Fruit fly (Drosophila melanogaster): ENCODE data around the gene bru2.

The bru2 gene

dm6 chr2L:12343634-12344269 is at the start of gene bru2, which contains the start of gene CG43813:
Gene bru2, plus strand, starts transcription at chr2L:12344219.
Gene CG43813, minus strand, starts transcription at chr2L:12344266.
- TF ChIP-seq CG15710 (tag; optimal IDR thresholded peaks at IDR 0.05) (no peak), CG8301 (tag; optimal IDR thresholded peaks at IDR 0.05) (no peak), CG8159 (tag; optimal IDR thresholded peaks at IDR 0.05) (no peak), CG12605 (GFP tag; IDR thresholded peaks at IDR 0.05) (no peak), Pif1A (GFP tag; optimal IDR thresholded peaks at IDR 0.05) (no peak), Snoo (tag; optimal IDR thresholded peaks at IDR 0.05) (no peak), CG14655 (GFP tag; optimal IDR thresholded peaks at IDR 0.05) (no peak), fd96Ca (GFP tag; IDR thresholded peaks at IDR 0.05) (no peak), CG32121 (GFP tag; IDR thresholded peaks at IDR 0.05) (no peak), EcR (GFP tag; optimal IDR thresholded peaks at IDR 0.05) (no peak), CG13204 (GFP tag; optimal IDR thresholded peaks at IDR 0.05) (no peak), CG9948 (tag; optimal IDR thresholded peaks at IDR 0.05) (no peak), gl (tag; optimal IDR thresholded peaks at IDR 0.05) (no peak), D1 (tag; optimal IDR thresholded peaks at IDR 0.05) (no peak), Pif1B (GFP tag; optimal IDR thresholded peaks at IDR 0.05) (no peak), CG34367 (tag; optimal IDR thresholded peaks at IDR 0.05) (no peak)

- TF ChIP-seq Ets98B (GFP tag; IDR thresholded peaks at IDR 0.05) = no peak
- TF ChIP-seq CG15710 (tag; optimal IDR thresholded peaks at IDR 0.05) = no peak
- TF ChIP-seq CG9948 (tag; optimal IDR thresholded peaks at IDR 0.05) = no peak
- no peak for TF ChIP-seq CG8301 (tag; optimal IDR thresholded peaks at IDR 0.05)
- no peak for TF ChIP-seq CG13204 (GFP tag; optimal IDR thresholded peaks at IDR 0.05)
- TF ChIP-seq CG12605 (GFP tag; IDR thresholded peaks at IDR 0.05) = no peak
- TF ChIP-seq Snoo (tag; optimal IDR thresholded peaks at IDR 0.05) = no peak
- no peak for TF ChIP-seq CG14655 (GFP tag; optimal IDR thresholded peaks at IDR 0.05)
- no peak for TF ChIP-seq Pif1B (GFP tag; optimal IDR thresholded peaks at IDR 0.05)
- TF ChIP-seq CG34367 (tag; optimal IDR thresholded peaks at IDR 0.05) = no peak
- TF ChIP-seq fd96Ca (GFP tag; IDR thresholded peaks at IDR 0.05) = no peak
- TF ChIP-seq rn (GFP tag; IDR thresholded peaks at IDR 0.05) = no peak
Observed at dm6 chr2L:12314838-12315237, 29.2 kb upstream of the bru2 start.

dm6 chr2L:12337162-12337561 is 6.9 kb upstream of the bru2 start:
- no peak for TF ChIP-seq EcR (GFP tag; optimal IDR thresholded peaks at IDR 0.05)
- TF ChIP-seq CG10348 (GFP tag; IDR thresholded peaks at IDR 0.05) = no peak
- TF ChIP-seq rn (GFP tag; IDR thresholded peaks at IDR 0.05) = no peak
- TF ChIP-seq CG8301 (tag; optimal IDR thresholded peaks at IDR 0.05) = no peak
- TF ChIP-seq D1 (tag; optimal IDR thresholded peaks at IDR 0.05) = no peak
- no peak for TF ChIP-seq Pif1A (GFP tag; optimal IDR thresholded peaks at IDR 0.05)
- no peak for TF ChIP-seq Ets98B (GFP tag; IDR thresholded peaks at IDR 0.05)
- no peak for TF ChIP-seq CG9948 (tag; optimal IDR thresholded peaks at IDR 0.05)
- TF ChIP-seq CG17806 (tag; optimal IDR thresholded peaks at IDR 0.05) = no peak
- TF ChIP-seq CG15710 (tag; optimal IDR thresholded peaks at IDR 0.05) = no peak
- TF ChIP-seq CG4496 (GFP tag; IDR thresholded peaks at IDR 0.05) = no peak
- no peak for TF ChIP-seq Snoo (tag; optimal IDR thresholded peaks at IDR 0.05)
- TF ChIP-seq Pif1B (GFP tag; optimal IDR thresholded peaks at IDR 0.05) = no peak
- no peak for TF ChIP-seq CG13204 (GFP tag; optimal IDR thresholded peaks at IDR 0.05)
- TF ChIP-seq gl (tag; optimal IDR thresholded peaks at IDR 0.05) = no peak
- TF ChIP-seq fd96Ca (GFP tag; IDR thresholded peaks at IDR 0.05) = no peak
- TF ChIP-seq CG8159 (tag; optimal IDR thresholded peaks at IDR 0.05) = no peak
- no peak for TF ChIP-seq CG34367 (tag; optimal IDR thresholded peaks at IDR 0.05)
- no peak for TF ChIP-seq CG12605 (GFP tag; IDR thresholded peaks at IDR 0.05)
- no peak for TF ChIP-seq CG14655 (GFP tag; optimal IDR thresholded peaks at IDR 0.05)

- TF ChIP-seq D1 (tag; optimal IDR thresholded peaks at IDR 0.05) (no peak), CG17806 (tag; optimal IDR thresholded peaks at IDR 0.05) (no peak), CG4496 (GFP tag; IDR thresholded peaks at IDR 0.05) (no peak), Ets98B (GFP tag; IDR thresholded peaks at IDR 0.05) (no peak), rn (GFP tag; IDR thresholded peaks at IDR 0.05) (no peak), Pif1A (GFP tag; optimal IDR thresholded peaks at IDR 0.05) (no peak), CG14655 (GFP tag; optimal IDR thresholded peaks at IDR 0.05) (no peak), Snoo (tag; optimal IDR thresholded peaks at IDR 0.05) (no peak), Pif1B (GFP tag; optimal IDR thresholded peaks at IDR 0.05) (no peak), CG15710 (tag; optimal IDR thresholded peaks at IDR 0.05) (no peak), CG34367 (tag; optimal IDR thresholded peaks at IDR 0.05) (no peak), CG9948 (tag; optimal IDR thresholded peaks at IDR 0.05) (no peak), gl (tag; optimal IDR thresholded peaks at IDR 0.05) (no peak), CG12605 (GFP tag; IDR thresholded peaks at IDR 0.05) (no peak), CG10348 (GFP tag; IDR thresholded peaks at IDR 0.05) (no peak), EcR (GFP tag; optimal IDR thresholded peaks at IDR 0.05) (no peak), CG8159 (tag; optimal IDR thresholded peaks at IDR 0.05) (no peak), CG13204 (GFP tag; optimal IDR thresholded peaks at IDR 0.05) (no peak), CG8301 (tag; optimal IDR thresholded peaks at IDR 0.05) (no peak)
Observed at dm6 chr2L:12338548-12338947, 5.5 kb upstream of the bru2 start, which contains the start of gene CG31862. Gene CG31862, plus strand, starts transcription at chr2L:12338848.

dm6 chr2L:12341705-12342104 is 2.3 kb upstream of the bru2 start:
- TF ChIP-seq Ets98B (GFP tag; IDR thresholded peaks at IDR 0.05) = no peak
- TF ChIP-seq CG34367 (tag; optimal IDR thresholded peaks at IDR 0.05) = no peak
- TF ChIP-seq CG10348 (GFP tag; IDR thresholded peaks at IDR 0.05) = no peak
- no peak for TF ChIP-seq rn (GFP tag; IDR thresholded peaks at IDR 0.05)
- TF ChIP-seq CG4496 (GFP tag; IDR thresholded peaks at IDR 0.05) = no peak
